Worm (Caenorhabditis elegans) whole organism, L1 larva: Measurements from ENCODE around the gene msp-53.

ENCODE experiments used
- C16A3.4 ChIP-seq: fragments of 150-350 bp; optimal IDR thresholded peaks from 2 replicates; lab custom pipeline; 2014; ENCODE audit warnings: missing biosample characterization, missing genetic modification characterization
- C34B4.2 ChIP-seq: sonication (generic microtip); optimal IDR thresholded peaks from 2 replicates; lab custom pipeline; 2017; ENCODE audit warnings: mild to moderate bottlenecking, missing genetic modification characterization, missing compliant biosample characterization
- F16B12.6 ChIP-seq: fragments of 150-350 bp; optimal IDR thresholded peaks from 2 replicates; lab custom pipeline; 2014; ENCODE audit warnings: missing biosample characterization, missing genetic modification characterization
- aha-1 ChIP-seq: fragments of 150-350 bp; optimal IDR thresholded peaks from 2 replicates; lab custom pipeline; 2014; ENCODE audit warnings: missing biosample characterization, missing genetic modification characterization
- alr-1 ChIP-seq: fragments of 200-800 bp; sonication (Bioruptor generic); optimal IDR thresholded peaks from 2 replicates; lab custom pipeline; 2018; ENCODE audit warnings: borderline replicate concordance, mild to moderate bottlenecking, missing genetic modification characterization, missing compliant biosample characterization
- blmp-1 ChIP-seq: fragments of 150-350 bp; optimal IDR thresholded peaks from 2 replicates; lab custom pipeline; 2014; ENCODE audit warnings: missing biosample characterization, missing genetic modification characterization
- ceh-63 ChIP-seq: fragments of 200-800 bp; sonication (Bioruptor generic); optimal IDR thresholded peaks from 2 replicates; lab custom pipeline; 2018; ENCODE audit warnings: mild to moderate bottlenecking, missing genetic modification characterization, missing compliant biosample characterization
- ceh-8 ChIP-seq: fragments of 200-800 bp; sonication (Bioruptor generic); optimal IDR thresholded peaks from 2 replicates; lab custom pipeline; 2018; ENCODE audit warnings: mild to moderate bottlenecking, missing genetic modification characterization, moderate library complexity, missing compliant biosample characterization
- ces-1 ChIP-seq: fragments of 150-350 bp; optimal IDR thresholded peaks from 2 replicates; lab custom pipeline; 2014; ENCODE audit warnings: missing biosample characterization, missing genetic modification reagents, missing genetic modification characterization
- dsc-1 ChIP-seq: sonication (generic microtip); optimal IDR thresholded peaks from 2 replicates; lab custom pipeline; 2016; ENCODE audit warnings: mild to moderate bottlenecking, missing genetic modification characterization, missing compliant biosample characterization
- efl-3 ChIP-seq: fragments of 200-800 bp; sonication (Bioruptor generic); optimal IDR thresholded peaks from 2 replicates; lab custom pipeline; 2018; ENCODE audit warnings: mild to moderate bottlenecking, missing genetic modification characterization, missing compliant biosample characterization
- egl-13 ChIP-seq: sonication (generic microtip); optimal IDR thresholded peaks from 2 replicates; lab custom pipeline; 2016; ENCODE audit warnings: missing genotype, missing genetic modification reagents, missing genetic modification characterization, missing compliant biosample characterization
- egl-27 ChIP-seq, 2 experiments: fragments of 150-350 bp in 1 of 2; sonication (generic microtip); optimal IDR thresholded peaks; 3 replicates each; lab custom pipeline; 2017 to 2018; ENCODE audit warnings: missing biosample characterization in 2 of 2, missing genetic modification characterization in 2 of 2, missing genetic modification reagents in 2 of 2
- elt-2 ChIP-seq: sonication (generic microtip); optimal IDR thresholded peaks from 2 replicates; lab custom pipeline; 2016; ENCODE audit warnings: missing genetic modification characterization, mild to moderate bottlenecking, inconsistent platforms, missing compliant biosample characterization, missing genetic modification reagents
- ets-5 ChIP-seq: fragments of 200-800 bp; sonication (Bioruptor generic); IDR thresholded peaks from 2 replicates; pipeline ENCODE4 v1.3.6; 2022; ENCODE audit warnings: missing genetic modification characterization, missing compliant biosample characterization
- fkh-8 ChIP-seq: sonication (generic microtip); optimal IDR thresholded peaks from 2 replicates; lab custom pipeline; 2016; ENCODE audit warnings: mild to moderate bottlenecking, missing genetic modification characterization, missing compliant biosample characterization
- fos-1 ChIP-seq: fragments of 150-350 bp; optimal IDR thresholded peaks from 2 replicates; lab custom pipeline; 2014; ENCODE audit warnings: missing biosample characterization, missing genetic modification characterization
- grh-1 ChIP-seq: fragments of 200-800 bp; sonication (Bioruptor generic); IDR thresholded peaks from 2 replicates; pipeline ENCODE4 v1.3.6; 2022; ENCODE audit warnings: missing genetic modification reagents, missing genetic modification characterization, missing compliant biosample characterization
- hlh-17 ChIP-seq: fragments of 200-800 bp; sonication (Bioruptor generic); optimal IDR thresholded peaks from 2 replicates; lab custom pipeline; 2018; ENCODE audit warnings: missing genetic modification characterization, mild to moderate bottlenecking, missing compliant biosample characterization, moderate library complexity, borderline replicate concordance
- hlh-4 ChIP-seq: sonication (generic microtip); optimal IDR thresholded peaks from 2 replicates; lab custom pipeline; 2016; ENCODE audit warnings: mild to moderate bottlenecking, missing genetic modification characterization, missing compliant biosample characterization
- irx-1 ChIP-seq: sonication (generic microtip); optimal IDR thresholded peaks from 2 replicates; lab custom pipeline; 2016; ENCODE audit warnings: missing genetic modification characterization, missing compliant biosample characterization
- isw-1 ChIP-seq: fragments of 200-800 bp; sonication (Bioruptor generic); IDR thresholded peaks from 2 replicates; pipeline ENCODE4 v1.3.6; 2022; ENCODE audit warnings: missing genetic modification characterization, missing compliant biosample characterization
- lin-13 ChIP-seq: fragments of 150-350 bp; optimal IDR thresholded peaks from 2 replicates; lab custom pipeline; 2014; ENCODE audit warnings: missing biosample characterization, missing genetic modification reagents, missing genetic modification characterization
- lin-15B ChIP-seq: fragments of 150-350 bp; sonication (generic microtip); optimal IDR thresholded peaks from 3 replicates; lab custom pipeline; 2014; ENCODE audit warnings: missing biosample characterization, missing genetic modification characterization
- lin-39 ChIP-seq: fragments of 150-350 bp; optimal IDR thresholded peaks from 2 replicates; lab custom pipeline; 2014; ENCODE audit warnings: missing biosample characterization, missing genetic modification reagents, missing genetic modification characterization
- lir-3 ChIP-seq: sonication (generic microtip); optimal IDR thresholded peaks from 2 replicates; lab custom pipeline; 2016; ENCODE audit warnings: mild to moderate bottlenecking, missing genetic modification characterization, moderate library complexity, missing compliant biosample characterization; ENCODE audit not compliant: poor library complexity
- lsy-2 ChIP-seq, 2 experiments: fragments of 150-350 bp; optimal IDR thresholded peaks; 2 replicates each; lab custom pipeline; 2014; ENCODE audit warnings: missing biosample characterization in 2 of 2, missing genetic modification characterization in 2 of 2
- mef-2 ChIP-seq: fragments of 150-350 bp; optimal IDR thresholded peaks from 2 replicates; lab custom pipeline; 2014; ENCODE audit warnings: missing biosample characterization, missing genetic modification characterization
- mep-1 ChIP-seq: fragments of 150-350 bp; optimal IDR thresholded peaks from 2 replicates; lab custom pipeline; 2014; ENCODE audit warnings: missing biosample characterization, missing genetic modification characterization
- nhr-11 ChIP-seq: fragments of 150-350 bp; optimal IDR thresholded peaks from 2 replicates; lab custom pipeline; 2014; ENCODE audit warnings: missing biosample characterization, missing genetic modification characterization
- nhr-12 ChIP-seq: sonication (generic microtip); optimal IDR thresholded peaks from 2 replicates; lab custom pipeline; 2017; ENCODE audit warnings: missing biosample characterization, missing genetic modification characterization
- nhr-237 ChIP-seq: fragments of 150-350 bp; optimal IDR thresholded peaks from 2 replicates; lab custom pipeline; 2014; ENCODE audit warnings: missing biosample characterization, missing genetic modification characterization
- nhr-28 ChIP-seq: fragments of 150-350 bp; optimal IDR thresholded peaks from 2 replicates; lab custom pipeline; 2014; ENCODE audit warnings: missing biosample characterization, missing genetic modification characterization
- nhr-47 ChIP-seq: sonication (generic microtip); optimal IDR thresholded peaks from 2 replicates; lab custom pipeline; 2016; ENCODE audit warnings: mild to moderate bottlenecking, missing genetic modification characterization, moderate library complexity, missing compliant biosample characterization
- nhr-71 ChIP-seq: sonication (generic microtip); optimal IDR thresholded peaks from 2 replicates; lab custom pipeline; 2016; ENCODE audit warnings: mild to moderate bottlenecking, missing genetic modification characterization, moderate library complexity, missing compliant biosample characterization
- nhr-76 ChIP-seq: sonication (generic microtip); optimal IDR thresholded peaks from 2 replicates; lab custom pipeline; 2017; ENCODE audit warnings: missing biosample characterization, missing genetic modification characterization
- nhr-84 ChIP-seq: sonication (generic microtip); optimal IDR thresholded peaks from 2 replicates; lab custom pipeline; 2017; ENCODE audit warnings: missing biosample characterization, missing genetic modification characterization
- nhr-85 ChIP-seq: sonication (generic microtip); peaks from one replicate; lab custom pipeline; 2016; ENCODE audit warnings: missing genetic modification characterization, inconsistent platforms, missing compliant biosample characterization
- nhr-90 ChIP-seq: sonication (generic microtip); optimal IDR thresholded peaks from 2 replicates; lab custom pipeline; 2016; ENCODE audit warnings: mild to moderate bottlenecking, missing genetic modification characterization, missing compliant biosample characterization; ENCODE audit not compliant: poor library complexity
- pag-3 ChIP-seq: sonication (generic microtip); optimal IDR thresholded peaks from 2 replicates; lab custom pipeline; 2017; ENCODE audit warnings: missing genetic modification characterization, mild to moderate bottlenecking, missing compliant biosample characterization, antibody characterized with exemption, borderline replicate concordance; ENCODE audit not compliant: insufficient read depth
- pax-3 ChIP-seq: fragments of 200-800 bp; sonication (Bioruptor generic); optimal IDR thresholded peaks from 2 replicates; lab custom pipeline; 2018; ENCODE audit warnings: mild to moderate bottlenecking, missing genetic modification characterization, moderate library complexity, missing compliant biosample characterization
- pqm-1 ChIP-seq: sonication (generic microtip); optimal IDR thresholded peaks from 3 replicates; lab custom pipeline; 2017; ENCODE audit warnings: missing biosample characterization, missing genetic modification characterization
- skn-1 ChIP-seq: fragments of 150-350 bp; optimal IDR thresholded peaks from 2 replicates; lab custom pipeline; 2014; ENCODE audit warnings: missing biosample characterization, missing genetic modification characterization
- snpc-4 ChIP-seq: fragments of 150-350 bp; optimal IDR thresholded peaks from 2 replicates; lab custom pipeline; 2014; ENCODE audit warnings: missing biosample characterization, missing genetic modification characterization
- snu-23 ChIP-seq: sonication (generic microtip); optimal IDR thresholded peaks from 2 replicates; lab custom pipeline; 2016; ENCODE audit warnings: missing genetic modification characterization, missing compliant biosample characterization
- sptf-1 ChIP-seq: fragments of 150-350 bp; optimal IDR thresholded peaks from 2 replicates; lab custom pipeline; 2014; ENCODE audit warnings: missing biosample characterization, missing genetic modification characterization
- tlp-1 ChIP-seq: fragments of 150-350 bp; optimal IDR thresholded peaks from 2 replicates; lab custom pipeline; 2014; ENCODE audit warnings: missing biosample characterization, missing genetic modification characterization
- unc-30 ChIP-seq: sonication (generic microtip); optimal IDR thresholded peaks from 2 replicates; lab custom pipeline; 2017; ENCODE audit warnings: missing biosample characterization, missing genetic modification characterization
- unc-62 ChIP-seq: fragments of 150-350 bp; optimal IDR thresholded peaks from 2 replicates; lab custom pipeline; 2014; ENCODE audit warnings: missing biosample characterization, missing genetic modification reagents, missing genetic modification characterization
- unc-86 ChIP-seq: sonication (generic microtip); optimal IDR thresholded peaks from 2 replicates; lab custom pipeline; 2016; ENCODE audit warnings: missing genetic modification characterization, missing compliant biosample characterization
- ztf-11 ChIP-seq, 2 experiments: sonication (generic microtip); optimal IDR thresholded peaks; 2 replicates each; lab custom pipeline; 2016 to 2017; ENCODE audit warnings: missing genetic modification characterization in 2 of 2, missing biosample characterization in 1 of 2, missing compliant biosample characterization in 1 of 2
- ztf-4 ChIP-seq: fragments of 150-350 bp; optimal IDR thresholded peaks from 2 replicates; lab custom pipeline; 2014; ENCODE audit warnings: missing biosample characterization, missing genetic modification characterization

Gene msp-53

ce11 chrIV:5101945-5102344 lies 37.1 kb upstream of the msp-53 start:
- TF ChIP-seq C34B4.2 (tag; lab: Kevin White, UChicago) (no peak), hlh-4 (tag; lab: Kevin White, UChicago) (peak; percentile 69), pqm-1 (tag; lab: Kevin White, UChicago) (no peak), dsc-1 (tag; lab: Kevin White, UChicago) (peak; percentile 67), nhr-47 (tag; lab: Kevin White, UChicago) (peak; percentile 22), ztf-4 (tag; lab: Kevin White, UChicago) (no peak), nhr-71 (tag; lab: Kevin White, UChicago) (peak; percentile 27), egl-13 (peak; percentile 24)

- TF ChIP-seq nhr-11 (tag; lab: Kevin White, UChicago), result no peak
- TF ChIP-seq ceh-63 (GFP tag; lab: Kevin White, UChicago), result no peak
- TF ChIP-seq pax-3, result no peak
- no peak for TF ChIP-seq efl-3 (GFP tag; lab: Kevin White, UChicago)
- no peak for TF ChIP-seq skn-1
- TF ChIP-seq alr-1 (tag; lab: Kevin White, UChicago), result no peak
- no peak for TF ChIP-seq hlh-4 (tag; lab: Kevin White, UChicago)
- no peak for TF ChIP-seq fos-1 (tag; lab: Kevin White, UChicago)
- TF ChIP-seq grh-1 (GFP tag; lab: Robert Waterston, UW), result no peak
- no peak for TF ChIP-seq snpc-4
- no peak for TF ChIP-seq nhr-84
- no peak for TF ChIP-seq lin-39
- TF ChIP-seq nhr-28 (tag; lab: Kevin White, UChicago), result no peak
- no peak for TF ChIP-seq lin-15B (tag; lab: Kevin White, UChicago)
- no peak for TF ChIP-seq lir-3 (tag; lab: Kevin White, UChicago)
- TF ChIP-seq F16B12.6 (tag; lab: Kevin White, UChicago), result no peak
- no peak for TF ChIP-seq dsc-1 (tag; lab: Kevin White, UChicago)
- TF ChIP-seq aha-1 (tag; lab: Kevin White, UChicago), result no peak
- TF ChIP-seq elt-2 (tag; lab: Kevin White, UChicago), result no peak
- TF ChIP-seq snu-23 (GFP tag; lab: Kevin White, UChicago), result peak; percentile 4
- no peak for TF ChIP-seq hlh-17 (GFP tag; lab: Kevin White, UChicago)
- TF ChIP-seq ztf-4 (tag; lab: Kevin White, UChicago), result no peak
- no peak for TF ChIP-seq nhr-85 (tag; lab: Kevin White, UChicago)
- no peak for TF ChIP-seq tlp-1 (tag; lab: Kevin White, UChicago)
- no peak for TF ChIP-seq C16A3.4 (tag; lab: Kevin White, UChicago)
- no peak for TF ChIP-seq ces-1 (GFP tag; lab: Kevin White, UChicago)
- no peak for TF ChIP-seq egl-13
- peak; percentile 25 for TF ChIP-seq fkh-8 (tag; lab: Kevin White, UChicago)
- TF ChIP-seq ztf-11 (tag; optimal IDR thresholded peaks at IDR 0.05; lab: Kevin White, UChicago), result no peak
- no peak for TF ChIP-seq lin-13
- TF ChIP-seq lsy-2 (tag; optimal IDR thresholded peaks at IDR 0.05; lab: Kevin White, UChicago), result peak in 1 of 2 experiments; percentile 44
- peak; percentile 23 for TF ChIP-seq mep-1 (tag; lab: Kevin White, UChicago)
- no peak for TF ChIP-seq ceh-8 (GFP tag; lab: Kevin White, UChicago)
- TF ChIP-seq blmp-1 (tag; lab: Kevin White, UChicago), result no peak
- TF ChIP-seq nhr-90 (tag; lab: Kevin White, UChicago), result no peak
- TF ChIP-seq unc-86, result no peak
- no peak for TF ChIP-seq egl-27 (tag; optimal IDR thresholded peaks at IDR 0.05; lab: Kevin White, UChicago)
- no peak for TF ChIP-seq unc-30
- TF ChIP-seq mef-2, result no peak
- TF ChIP-seq pag-3 (tag; lab: Kevin White, UChicago), result no peak
- no peak for TF ChIP-seq unc-62
- no peak for TF ChIP-seq isw-1 (GFP tag; lab: Robert Waterston, UW)
- TF ChIP-seq nhr-237 (tag; lab: Kevin White, UChicago), result no peak
- TF ChIP-seq ets-5 (GFP tag; lab: Robert Waterston, UW), result no peak
- no peak for TF ChIP-seq irx-1 (tag; lab: Kevin White, UChicago)
- TF ChIP-seq nhr-76 (tag; lab: Kevin White, UChicago), result no peak
- no peak for TF ChIP-seq sptf-1 (tag; lab: Kevin White, UChicago)
- TF ChIP-seq nhr-12 (tag; lab: Kevin White, UChicago), result no peak
Measured at ce11 chrIV:5100145-5100544, 35.3 kb upstream of the msp-53 start.
